Worm (Caenorhabditis elegans): ENCODE measurements around the gene acbp-7.

DNA sequence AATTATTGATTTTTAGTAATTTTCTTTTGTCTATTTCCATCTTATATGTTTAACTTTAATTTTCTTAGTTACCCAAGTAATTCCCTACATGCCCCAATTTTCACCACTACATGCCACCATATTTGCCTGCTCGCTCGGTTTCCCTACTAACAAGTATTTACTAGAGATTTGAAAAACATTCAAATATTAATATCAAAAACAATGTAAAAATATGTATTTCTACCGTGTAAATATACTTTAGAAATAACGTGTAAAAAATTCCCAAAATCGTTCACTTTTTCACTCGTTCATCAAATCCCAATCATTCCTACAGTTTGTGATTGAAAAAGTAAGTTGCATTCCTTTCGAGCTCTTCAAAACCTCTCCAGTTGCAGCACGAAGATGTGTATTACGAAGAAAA lies 10.9 kb upstream of the acbp-7 start, which contains the start of gene F26A1.3:
- TF ChIP-seq ama-1 (optimal IDR thresholded peaks at IDR 0.05) (no peak), hmg-4 (GFP tag; optimal IDR thresholded peaks at IDR 0.05) (no peak), hnd-1 (tag; optimal IDR thresholded peaks at IDR 0.05) (no peak), scrt-1 (GFP tag; IDR thresholded peaks at IDR 0.05) (no peak), tra-4 (tag; optimal IDR thresholded peaks at IDR 0.05) (no peak), ets-7 (tag; optimal IDR thresholded peaks at IDR 0.05) (no peak), flt-1 (GFP tag; IDR thresholded peaks at IDR 0.05) (no peak), aly-1 (tag; optimal IDR thresholded peaks at IDR 0.05) (no peak), ceh-13 (GFP tag; optimal IDR thresholded peaks at IDR 0.05) (no peak), tbx-37 (GFP tag; conservative IDR thresholded peaks at IDR 0.05) (no peak), ceh-36 (tag; optimal IDR thresholded peaks at IDR 0.05) (no peak)

All from whole organism, early embryonic.